Worm (Caenorhabditis elegans) whole organism, L4 larva: Measurements from ENCODE around the gene trpp-1.

Experiments used
- F10B5.3 ChIP-seq: sonication (generic microtip); optimal IDR thresholded peaks from 2 replicates; lab custom pipeline; 2016; ENCODE audit warnings: mild to moderate bottlenecking, missing genetic modification characterization, missing compliant biosample characterization
- ZK337.2 ChIP-seq: fragments of 200-800 bp; sonication (Bioruptor generic); IDR thresholded peaks from 2 replicates; pipeline ENCODE4 v1.3.6; 2022; ENCODE audit warnings: missing genetic modification reagents, missing genetic modification characterization, missing compliant biosample characterization
- ZK546.5 ChIP-seq, 2 experiments: sonication (generic microtip); optimal IDR thresholded peaks; 2 replicates each; lab custom pipeline; 2017; ENCODE audit warnings: missing biosample characterization in 2 of 2, missing genetic modification characterization in 2 of 2
- aha-1 ChIP-seq: fragments of 150-350 bp; peaks from one replicate; lab custom pipeline; 2014; ENCODE audit warnings: missing biosample characterization, missing genetic modification characterization
- ceh-82 ChIP-seq: sonication (generic microtip); optimal IDR thresholded peaks from 2 replicates; lab custom pipeline; 2017; ENCODE audit warnings: missing biosample characterization, missing genetic modification characterization
- ctbp-1 ChIP-seq: fragments of 200-800 bp; sonication (Bioruptor generic); IDR thresholded peaks from 2 replicates; pipeline ENCODE4 v1.3.6; 2022; ENCODE audit warnings: missing genetic modification reagents, missing genetic modification characterization, missing compliant biosample characterization
- daf-16 ChIP-seq, 3 experiments: sonication (generic microtip); optimal IDR thresholded peaks; 2 replicates each; lab custom pipeline; 2016 to 2017; ENCODE audit warnings: missing genetic modification characterization in 3 of 3, missing genetic modification reagents in 3 of 3, mild to moderate bottlenecking in 2 of 3, missing compliant biosample characterization in 2 of 3, missing biosample characterization in 1 of 3, moderate library complexity in 1 of 3
- dmd-6 ChIP-seq: fragments of 200-800 bp; sonication (Bioruptor generic); IDR thresholded peaks from 2 replicates; pipeline ENCODE4 v1.3.6; 2022; ENCODE audit warnings: missing genetic modification reagents, missing genetic modification characterization, missing compliant biosample characterization
- dpl-1 ChIP-seq: fragments of 150-350 bp; optimal IDR thresholded peaks from 2 replicates; lab custom pipeline; 2014; ENCODE audit warnings: missing biosample characterization, missing genetic modification reagents, missing genetic modification characterization
- dve-1 ChIP-seq: sonication (generic microtip); optimal IDR thresholded peaks from 2 replicates; lab custom pipeline; 2017; ENCODE audit warnings: antibody characterized with exemption, mild to moderate bottlenecking, missing genetic modification characterization, missing compliant biosample characterization; ENCODE audit not compliant: insufficient read depth
- egl-43 ChIP-seq: fragments of 200-800 bp; sonication (Bioruptor generic); IDR thresholded peaks from 2 replicates; pipeline ENCODE4 v1.3.6; 2022; ENCODE audit warnings: missing genetic modification reagents, missing genetic modification characterization, missing compliant biosample characterization
- gei-8 ChIP-seq: fragments of 200-800 bp; sonication (Bioruptor generic); optimal IDR thresholded peaks from 2 replicates; lab custom pipeline; 2018; ENCODE audit warnings: mild to moderate bottlenecking, missing genetic modification characterization, missing compliant biosample characterization
- hif-1 ChIP-seq, 2 experiments: sonication (generic microtip); optimal IDR thresholded peaks; 2 replicates each; lab custom pipeline; 2016 to 2017; ENCODE audit warnings: missing compliant biosample characterization in 2 of 2, missing genetic modification characterization in 2 of 2, missing genetic modification reagents in 2 of 2, missing genotype in 2 of 2, mild to moderate bottlenecking in 1 of 2
- hlh-11 ChIP-seq: fragments of 200-800 bp; sonication (Bioruptor generic); optimal IDR thresholded peaks from 2 replicates; lab custom pipeline; 2018; ENCODE audit warnings: mild to moderate bottlenecking, missing genetic modification characterization, missing compliant biosample characterization
- hlh-30 ChIP-seq: sonication (generic microtip); optimal IDR thresholded peaks from 2 replicates; lab custom pipeline; 2017; ENCODE audit warnings: antibody characterized with exemption, mild to moderate bottlenecking, missing genetic modification characterization, missing compliant biosample characterization; ENCODE audit not compliant: insufficient read depth
- hmg-1.1 ChIP-seq: fragments of 200-800 bp; sonication (Bioruptor generic); IDR thresholded peaks from 2 replicates; pipeline ENCODE4 v1.3.6; 2022; ENCODE audit warnings: missing genetic modification reagents, missing genetic modification characterization, missing compliant biosample characterization
- lin-15B ChIP-seq: fragments of 150-350 bp; sonication (generic microtip); optimal IDR thresholded peaks from 3 replicates; lab custom pipeline; 2014; ENCODE audit warnings: missing biosample characterization, missing genetic modification characterization
- mdl-1 ChIP-seq, 2 experiments: fragments of 150-350 bp in 1 of 2; sonication (generic microtip) in 1 of 2; optimal IDR thresholded peaks; 2 replicates each; lab custom pipeline; 2014 to 2017; ENCODE audit warnings: missing biosample characterization in 2 of 2, missing genetic modification characterization in 2 of 2
- mes-2 ChIP-seq: sonication (generic microtip); optimal IDR thresholded peaks from 2 replicates; lab custom pipeline; 2016; ENCODE audit warnings: missing genotype, mild to moderate bottlenecking, missing genetic modification characterization, missing compliant biosample characterization; ENCODE audit not compliant: poor library complexity, severe bottlenecking
- mxl-2 ChIP-seq: fragments of 200-800 bp; sonication (Bioruptor generic); conservative IDR thresholded peaks from 2 replicates; pipeline ENCODE4 v1.3.6; 2022; ENCODE audit warnings: missing genetic modification reagents, missing genetic modification characterization, missing compliant biosample characterization
- mxl-3 ChIP-seq: fragments of 200-800 bp; sonication (Bioruptor generic); optimal IDR thresholded peaks from 2 replicates; lab custom pipeline; 2018; ENCODE audit warnings: mild to moderate bottlenecking, missing genetic modification characterization, missing compliant biosample characterization
- nhr-28 ChIP-seq: fragments of 150-350 bp; optimal IDR thresholded peaks from 2 replicates; lab custom pipeline; 2014; ENCODE audit warnings: missing biosample characterization, missing genetic modification characterization
- nhr-48 ChIP-seq: sonication (generic microtip); optimal IDR thresholded peaks from 2 replicates; lab custom pipeline; 2016; ENCODE audit warnings: mild to moderate bottlenecking, missing genetic modification characterization, missing compliant biosample characterization
- nhr-6 ChIP-seq: fragments of 150-350 bp; optimal IDR thresholded peaks from 2 replicates; lab custom pipeline; 2014; ENCODE audit warnings: missing biosample characterization, missing genetic modification characterization
- pha-4 ChIP-seq, 2 experiments: fragments of 150-350 bp in 1 of 2; fragments of 200-800 bp in 1 of 2; sonication (Bioruptor generic) in 1 of 2; IDR thresholded peaks in 1 of 2; optimal IDR thresholded peaks in 1 of 2; 2 replicates each; pipeline versions ENCODE4 v1.3.6 to Lab custom; 2014 to 2022; ENCODE audit warnings: missing genetic modification characterization in 2 of 2, missing genetic modification reagents in 2 of 2, missing biosample characterization in 1 of 2, missing compliant biosample characterization in 1 of 2
- pqm-1 ChIP-seq: sonication (generic microtip); optimal IDR thresholded peaks from 2 replicates; lab custom pipeline; 2017; ENCODE audit warnings: missing biosample characterization, missing genetic modification characterization
- set-16 ChIP-seq: fragments of 200-800 bp; sonication (Bioruptor generic); IDR thresholded peaks from 2 replicates; pipeline ENCODE4 v1.3.6; 2022; ENCODE audit warnings: missing genetic modification reagents, missing genetic modification characterization, missing compliant biosample characterization
- snpc-4 ChIP-seq: fragments of 150-350 bp; optimal IDR thresholded peaks from 2 replicates; lab custom pipeline; 2014; ENCODE audit warnings: missing biosample characterization, missing genetic modification characterization
- tag-97 ChIP-seq: fragments of 200-800 bp; sonication (Bioruptor generic); IDR thresholded peaks from 2 replicates; pipeline ENCODE4 v1.3.6; 2022; ENCODE audit warnings: missing genetic modification characterization, missing compliant biosample characterization
- zag-1 ChIP-seq: fragments of 150-350 bp; optimal IDR thresholded peaks from 2 replicates; lab custom pipeline; 2014; ENCODE audit warnings: missing biosample characterization, missing genetic modification characterization
- zfp-2 ChIP-seq: sonication (generic microtip); optimal IDR thresholded peaks from 2 replicates; lab custom pipeline; 2016; ENCODE audit warnings: mild to moderate bottlenecking, missing genetic modification characterization, missing compliant biosample characterization

trpp-1 gene

DNA sequence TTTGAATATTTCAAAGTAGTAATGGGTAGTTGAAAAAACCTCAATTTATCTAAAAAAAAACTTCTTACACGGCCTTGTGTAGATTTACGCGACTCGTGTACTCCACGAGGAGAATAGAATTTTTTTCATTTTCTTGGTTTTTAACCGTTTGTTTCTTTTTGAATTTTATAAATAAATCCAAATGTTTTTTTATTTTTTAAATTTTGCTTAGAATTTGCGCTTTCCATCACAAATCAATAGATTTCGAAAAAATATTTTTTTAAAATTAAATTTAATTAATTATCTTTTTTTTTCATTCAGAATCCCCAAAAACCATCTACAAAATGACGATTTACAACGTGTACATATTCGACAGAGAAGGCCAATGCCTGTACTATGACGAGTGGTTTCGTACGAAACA, at the start of gene trpp-1:
Gene trpp-1 (plus strand): TSS at position 301 of the 400 bp plus-strand sequence.
- TF ChIP-seq aha-1 (peak; percentile 15), F10B5.3 (no peak)

DNA sequence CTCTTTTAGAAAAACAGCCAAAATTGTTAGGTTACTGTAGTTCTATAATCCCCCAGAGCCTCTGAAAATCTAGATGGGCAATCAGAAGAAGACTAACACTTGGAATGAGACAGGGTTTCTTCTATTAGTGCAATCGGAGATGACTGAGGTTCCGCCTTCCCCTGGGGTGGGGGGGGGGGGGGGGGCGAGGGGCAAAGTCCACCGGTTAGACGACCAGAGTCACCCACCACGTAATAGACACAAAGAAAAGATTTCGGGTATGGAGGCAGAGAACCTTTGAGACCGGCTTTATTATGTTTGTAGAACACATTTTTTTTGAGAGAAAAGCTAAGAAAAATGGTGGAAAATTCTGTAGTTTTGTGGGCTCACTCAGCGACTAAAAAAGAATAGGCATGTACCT, 49.2 kb upstream of the trpp-1 start:
- TF ChIP-seq tag-97 (GFP tag; lab: Robert Waterston, UW) (no peak), ZK337.2 (GFP tag; lab: Robert Waterston, UW) (no peak), set-16 (peak; percentile 79), pha-4 (GFP tag; IDR thresholded peaks at IDR 0.05; lab: Robert Waterston, UW) (peak; percentile 26; the same call in 1 of the 2 replicates), pha-4 (tag; optimal IDR thresholded peaks at IDR 0.05; lab: Kevin White, UChicago) (no peak)

DNA sequence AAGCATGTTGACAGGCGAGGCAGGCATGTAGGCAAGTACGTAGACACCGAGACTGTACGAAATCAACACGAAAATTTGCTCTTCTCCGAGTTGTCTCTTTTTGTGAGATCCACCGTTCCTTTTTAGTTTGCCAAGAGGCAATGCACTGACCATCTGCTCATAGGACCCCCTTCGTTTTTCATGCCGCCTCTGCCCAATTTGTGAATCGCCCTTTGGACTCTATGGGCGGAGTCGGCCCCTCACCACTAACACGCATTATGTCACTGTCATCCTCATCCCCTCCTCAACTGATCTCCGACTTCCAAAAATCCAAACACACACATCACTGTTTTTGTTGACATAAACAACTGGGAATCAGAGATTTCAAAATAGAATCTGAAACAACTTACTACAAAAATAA, 47.5 kb upstream of the trpp-1 start:
- TF ChIP-seq mdl-1 (tag; optimal IDR thresholded peaks at IDR 0.05; lab: Kevin White, UChicago), result peak in 1 of 2 experiments; percentile 9
- TF ChIP-seq ceh-82 (tag; lab: Kevin White, UChicago), result no peak
- 0 out of 2 replicates have a peak, but pooled peaks have one; percentile 15 for TF ChIP-seq ctbp-1 (GFP tag; lab: Robert Waterston, UW)
- TF ChIP-seq zfp-2 (tag; lab: Kevin White, UChicago), result no peak
- no peak for TF ChIP-seq dmd-6 (GFP tag; lab: Robert Waterston, UW)

DNA sequence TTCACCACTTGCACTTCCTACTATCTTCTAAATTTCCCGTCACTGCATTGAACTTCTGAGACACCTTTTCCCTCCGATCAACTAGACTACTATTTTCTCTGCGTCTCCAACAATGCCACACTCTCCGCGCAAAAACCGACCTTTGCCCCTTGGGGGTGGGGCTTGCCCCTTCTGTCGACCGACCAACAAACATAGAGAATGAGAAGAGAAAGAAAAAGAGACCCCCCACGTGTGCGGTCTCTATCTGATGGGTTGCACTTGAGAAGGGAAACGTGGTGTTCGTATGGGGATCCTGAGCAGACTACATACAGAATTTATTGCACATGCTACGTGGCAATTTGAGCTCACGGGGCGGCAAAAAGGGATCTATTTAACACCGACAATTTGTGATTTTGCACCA, 46.2 kb upstream of the trpp-1 start:
- peak; percentile 20 for TF ChIP-seq pqm-1 (tag; lab: Kevin White, UChicago)
- TF ChIP-seq dpl-1 (GFP tag; lab: Kevin White, UChicago), result peak; percentile 16
- TF ChIP-seq egl-43 (GFP tag; lab: Robert Waterston, UW), result 0 out of 2 replicates have a peak, but pooled peaks have one; percentile 57
- no peak for TF ChIP-seq ZK546.5 (tag; optimal IDR thresholded peaks at IDR 0.05; lab: Kevin White, UChicago)
- TF ChIP-seq nhr-28 (tag; lab: Kevin White, UChicago), result peak; percentile 68
- no peak for TF ChIP-seq gei-8
- TF ChIP-seq dmd-6 (GFP tag; lab: Robert Waterston, UW), result peak; percentile 29
- no peak for TF ChIP-seq daf-16 (GFP tag; optimal IDR thresholded peaks at IDR 0.05; lab: Kevin White, UChicago)
- TF ChIP-seq daf-16 (tag; optimal IDR thresholded peaks at IDR 0.05; lab: Kevin White, UChicago), result peak; percentile 38
- peak; percentile 80 to 95 for TF ChIP-seq mdl-1 (tag; optimal IDR thresholded peaks at IDR 0.05; lab: Kevin White, UChicago)
- peak; percentile 60 for TF ChIP-seq hlh-30
- no peak for TF ChIP-seq nhr-6 (tag; lab: Kevin White, UChicago)
- TF ChIP-seq lin-15B, result no peak
- TF ChIP-seq hif-1 (tag; optimal IDR thresholded peaks at IDR 0.05; lab: Kevin White, UChicago), result no peak
- peak; percentile 90 for TF ChIP-seq mxl-3
- no peak for TF ChIP-seq snpc-4 (tag; lab: Kevin White, UChicago)
- peak; percentile 53 for TF ChIP-seq hmg-1.1 (GFP tag; lab: Robert Waterston, UW)
- peak; percentile 42 for TF ChIP-seq dve-1
- TF ChIP-seq mxl-2 (GFP tag; lab: Robert Waterston, UW), result 0 out of 2 replicates have a peak, but pooled peaks have one; percentile 22
- peak; percentile 40 for TF ChIP-seq nhr-48 (tag; lab: Kevin White, UChicago)
- peak; percentile 43 for TF ChIP-seq hlh-11 (tag; lab: Kevin White, UChicago)
- no peak for TF ChIP-seq zag-1 (tag; lab: Kevin White, UChicago)
- peak; percentile 43 for TF ChIP-seq mes-2 (tag; lab: Kevin White, UChicago)
